Fruit fly (Drosophila melanogaster) whole organism, larva: ENCODE results near the gene cindr.

Source experiments
- noc ChIP-seq: fragments of 200-800 bp; sonication (Bioruptor generic); optimal IDR thresholded peaks from 3 replicates; lab custom pipeline; 2019; ENCODE audit warnings: missing biosample characterization, mild to moderate bottlenecking, missing genetic modification characterization, moderate library complexity

Gene cindr

DNA sequence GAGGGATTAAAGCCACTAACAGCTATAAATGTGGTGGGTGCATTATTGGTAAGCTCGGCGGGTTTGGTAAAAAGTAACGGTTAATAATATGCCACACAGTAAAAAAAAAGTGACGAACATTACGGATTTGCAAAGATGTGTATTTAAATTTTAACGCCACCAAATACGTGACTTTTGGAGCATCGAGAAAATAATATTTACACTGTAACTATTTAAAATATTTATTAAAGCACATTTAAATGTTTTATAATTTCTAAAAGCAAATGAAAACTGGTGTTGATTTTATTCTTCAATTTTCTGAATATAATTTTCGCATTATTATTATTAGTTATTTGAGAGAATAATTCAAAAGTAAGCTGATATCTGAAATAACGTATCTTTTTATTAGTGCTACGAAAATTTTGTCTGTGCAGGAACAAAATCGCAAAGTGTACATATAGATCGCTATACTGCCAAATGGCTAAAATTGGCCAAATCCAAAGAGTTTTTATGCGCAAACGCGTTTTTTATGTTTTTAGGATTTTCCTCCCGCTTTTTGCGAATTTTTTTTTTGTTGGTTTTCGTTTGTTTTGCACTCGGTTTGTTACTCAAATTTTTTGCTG, 20.1 kb downstream of the cindr start:
- no peak for TF ChIP-seq noc

DNA sequence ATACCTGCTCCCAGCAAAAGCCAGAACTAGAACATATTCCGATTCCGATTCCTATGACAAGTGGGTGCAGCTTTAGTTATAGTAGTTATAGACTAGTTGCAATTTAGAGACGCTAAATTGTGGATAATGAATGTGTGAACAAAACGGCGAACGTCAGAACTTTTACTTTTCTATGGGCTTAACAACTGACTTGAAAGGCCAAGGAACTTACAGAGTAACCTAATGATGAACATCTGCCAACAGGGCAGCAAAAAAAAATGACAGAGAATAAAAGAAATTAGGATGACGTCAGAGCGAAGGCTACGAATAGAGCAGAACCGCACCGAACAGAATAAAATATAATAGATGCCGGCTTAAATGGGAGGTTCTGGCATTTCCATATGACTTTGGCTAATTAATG, 23.7 kb downstream of the cindr start:
- no peak for TF ChIP-seq noc

DNA sequence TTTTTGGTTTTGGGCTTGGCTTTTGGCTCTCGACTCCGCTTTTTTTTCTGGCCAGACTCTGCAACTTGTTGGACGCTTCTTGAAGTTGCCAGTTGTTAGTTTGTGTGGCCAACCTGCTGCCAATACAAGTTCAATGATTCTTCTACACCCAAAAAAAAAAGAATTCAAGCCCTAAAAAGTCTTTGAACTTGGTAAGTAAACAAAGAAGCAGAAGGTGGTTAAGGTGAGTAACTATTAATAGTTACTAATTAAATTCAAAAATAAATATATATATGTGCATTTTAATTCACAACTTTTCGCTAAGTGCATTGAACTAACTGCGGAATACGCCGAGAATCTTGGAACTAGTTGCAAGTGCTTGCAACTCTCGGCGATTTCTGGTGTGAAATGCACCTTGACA, 24.7 kb downstream of the cindr start:
- no peak for TF ChIP-seq noc

DNA sequence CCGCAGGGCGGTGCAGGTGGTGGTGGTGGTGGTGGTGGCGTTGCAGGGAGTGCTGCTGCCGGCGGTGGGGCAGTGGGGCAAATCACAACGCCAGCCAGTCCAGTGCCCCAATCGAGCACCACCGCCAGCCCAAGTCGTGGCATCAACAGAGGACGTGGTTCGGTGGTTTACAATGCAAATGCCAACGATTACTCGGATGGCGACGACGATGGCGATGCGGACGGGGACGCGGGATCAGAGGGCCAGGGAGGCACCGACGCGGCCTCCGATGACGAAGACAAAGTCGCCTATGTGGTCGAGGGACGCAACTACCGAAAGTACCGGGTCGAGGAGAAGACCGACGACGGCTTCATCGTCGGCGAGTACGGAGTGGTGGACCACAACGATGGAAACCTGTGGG, 32.3 kb downstream of the cindr start:
- no peak for TF ChIP-seq noc

DNA sequence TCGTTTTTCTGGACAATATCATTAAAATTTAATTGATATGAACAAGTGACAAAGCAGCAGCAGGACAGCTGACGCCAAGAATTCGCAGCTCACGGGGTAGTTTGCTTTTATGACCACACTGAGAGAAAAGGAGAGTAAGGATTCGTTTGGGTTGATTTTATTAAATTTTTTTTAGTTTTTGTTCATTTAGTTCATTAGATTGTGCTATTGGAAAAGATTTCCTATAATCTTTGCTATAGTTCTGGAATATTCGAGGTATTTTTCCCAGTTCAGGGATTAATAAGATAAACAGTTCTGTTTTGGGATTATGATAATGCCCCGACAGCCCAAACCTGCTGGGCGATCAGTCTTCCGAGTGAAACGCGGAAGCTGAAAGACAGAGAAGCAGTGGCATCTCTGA, 33.8 kb downstream of the cindr start:
- no peak for TF ChIP-seq noc

dm6 chr3R:30842639-30843476, 34.4 kb downstream of the cindr start:
- no peak for TF ChIP-seq noc

DNA sequence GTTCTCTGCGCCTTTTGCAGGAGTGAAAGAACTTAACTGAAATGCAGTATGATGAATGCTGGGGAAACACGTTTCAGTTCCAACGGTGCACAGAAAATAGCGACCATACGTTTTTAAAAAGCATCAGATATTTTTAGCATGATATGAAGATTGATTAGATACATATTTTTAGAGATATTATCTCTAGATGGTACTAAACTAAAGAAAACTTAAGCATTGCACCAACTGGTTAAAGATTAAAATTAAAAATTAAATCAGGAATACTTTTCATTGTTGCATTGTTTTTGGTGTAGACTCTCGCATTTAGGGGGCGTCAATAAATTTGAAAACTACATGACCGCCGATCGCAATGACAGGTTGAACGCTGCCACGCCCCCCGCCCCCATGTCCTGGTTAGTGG, 35.3 kb downstream of the cindr start:
- TF ChIP-seq noc: no peak

DNA sequence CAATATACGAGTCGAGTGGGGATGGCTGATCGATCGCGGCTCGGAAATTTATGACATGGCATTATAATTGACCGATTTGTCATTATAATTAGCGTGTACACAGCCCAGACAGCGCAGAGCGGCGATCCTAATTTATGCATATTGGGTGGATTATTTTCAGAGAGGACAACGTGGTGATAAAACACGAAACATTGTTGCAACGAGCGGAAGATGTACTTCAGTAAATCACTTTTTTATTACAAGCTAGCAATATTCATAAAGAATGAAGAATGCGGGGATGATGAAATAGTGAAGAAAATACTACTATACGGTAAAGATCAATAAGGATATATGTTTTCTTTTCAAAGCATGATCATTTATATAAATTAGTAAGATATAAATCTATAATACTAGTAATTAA, 36.0 kb downstream of the cindr start:
- no peak for TF ChIP-seq noc

dm6 chr3R:30849473-30850145, 41.2 kb downstream of the cindr start:
- no peak for TF ChIP-seq noc

DNA sequence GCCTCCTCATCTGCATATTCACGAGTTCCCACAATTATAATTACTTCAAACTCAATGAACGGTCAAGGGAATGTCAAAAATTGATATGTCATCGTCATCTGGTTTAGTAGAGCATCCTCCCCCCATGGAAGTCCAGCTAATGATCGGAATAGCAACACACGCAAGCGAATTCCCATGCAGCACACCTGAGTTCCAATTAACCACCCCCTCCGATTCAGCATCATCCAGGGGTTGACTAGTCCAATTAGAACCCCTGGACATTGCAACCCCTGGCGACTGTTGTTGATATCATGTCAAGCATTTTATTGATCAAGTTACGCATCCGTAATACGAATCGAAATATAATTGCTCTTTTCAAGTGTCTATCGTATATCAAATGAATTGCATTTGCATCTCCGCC, 42.0 kb downstream of the cindr start:
- TF ChIP-seq noc: no peak

- no peak for TF ChIP-seq noc
These were observed 43.5 kb downstream of the cindr start, which contains the start of gene tll for dm6 chr3R:30851843-30852365. Gene tll (plus strand): TSS chr3R:30852315.

DNA sequence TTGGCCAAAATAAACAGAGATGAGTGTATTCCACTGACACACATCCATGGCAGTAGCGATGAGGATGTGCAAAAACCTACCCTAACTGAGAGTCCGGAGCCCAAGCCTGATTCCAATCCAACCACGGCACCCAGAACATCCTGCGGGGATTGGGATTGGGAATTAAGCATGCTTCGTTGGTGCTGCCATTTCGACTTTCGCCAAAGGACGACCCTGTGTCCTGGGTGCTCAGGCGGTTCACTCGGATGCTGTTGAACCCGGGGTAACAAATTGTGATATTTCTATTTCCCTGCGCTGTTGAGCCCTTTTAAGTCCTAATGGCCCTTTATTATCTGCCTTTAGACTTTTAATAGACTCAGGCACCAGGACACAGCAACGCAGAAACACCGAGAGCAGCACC, 46.8 kb downstream of the cindr start:
- no peak for TF ChIP-seq noc

DNA sequence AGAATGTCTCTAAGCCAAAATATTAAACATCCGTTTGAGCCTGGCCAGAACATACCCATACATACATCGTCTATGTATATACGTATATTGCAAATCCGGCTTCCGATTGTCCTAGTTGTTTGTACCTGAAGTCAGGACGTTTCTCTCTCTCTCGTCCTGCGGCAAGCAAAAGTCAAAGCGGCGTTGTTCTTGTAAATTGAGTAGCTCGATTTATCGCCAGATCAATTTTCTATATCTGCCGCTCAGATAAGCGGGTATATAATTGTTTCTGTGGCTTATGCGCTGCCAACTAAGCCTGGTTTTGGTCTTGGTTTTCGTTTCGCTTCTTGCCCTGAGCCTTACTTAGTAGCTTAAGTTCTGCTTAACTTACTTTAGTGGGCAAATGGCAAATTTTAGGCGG, 48.2 kb downstream of the cindr start:
- TF ChIP-seq noc: no peak

DNA sequence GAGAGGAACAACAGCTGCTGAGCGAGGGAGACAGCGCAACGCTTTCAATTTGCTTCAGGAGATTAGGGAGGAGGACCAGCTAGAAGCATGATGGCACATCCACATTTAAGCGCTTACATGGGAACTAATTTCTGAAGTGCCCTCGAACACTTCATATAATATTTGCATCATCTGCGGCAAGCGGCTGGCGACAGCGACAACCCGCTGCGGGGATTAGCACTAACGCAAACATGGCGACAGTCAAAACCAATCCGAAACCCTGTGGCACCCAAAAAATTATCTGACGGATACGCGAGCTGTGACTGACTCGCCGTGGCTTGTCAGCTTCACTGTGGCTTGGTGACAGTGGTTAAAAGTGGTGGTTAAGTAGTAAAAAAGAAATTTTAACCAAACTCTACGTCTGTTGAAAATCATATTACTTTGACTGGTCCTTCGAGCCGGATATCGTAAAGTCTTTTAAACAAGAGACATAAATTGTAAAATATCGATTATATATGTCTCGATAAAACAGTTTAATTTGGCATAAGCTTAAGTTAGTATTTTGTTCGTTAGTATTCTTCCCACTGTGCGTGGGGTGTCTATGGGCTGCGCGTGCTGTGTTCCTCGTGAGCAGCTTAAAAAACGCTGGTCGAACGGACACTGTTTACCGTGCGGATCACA, 51.6 kb downstream of the cindr start:
- no peak for TF ChIP-seq noc

DNA sequence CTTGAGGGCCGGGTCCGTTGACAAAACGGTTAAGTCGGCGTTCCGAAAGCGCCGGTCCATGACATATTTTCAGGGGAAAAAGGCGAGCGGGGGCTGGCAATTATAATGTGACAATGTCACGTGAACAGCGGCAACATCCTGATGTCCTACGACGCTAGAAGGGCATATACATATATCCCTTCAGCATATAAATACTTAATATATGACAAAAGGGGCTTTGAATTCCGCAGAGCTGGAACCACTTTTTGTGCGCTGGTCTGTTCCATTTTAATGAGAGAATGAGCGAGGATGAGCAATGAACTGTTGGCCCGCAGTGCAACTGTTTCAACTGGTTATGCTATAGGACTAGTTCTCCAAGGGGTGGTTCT, 52.1 kb downstream of the cindr start:
- TF ChIP-seq noc: no peak

DNA sequence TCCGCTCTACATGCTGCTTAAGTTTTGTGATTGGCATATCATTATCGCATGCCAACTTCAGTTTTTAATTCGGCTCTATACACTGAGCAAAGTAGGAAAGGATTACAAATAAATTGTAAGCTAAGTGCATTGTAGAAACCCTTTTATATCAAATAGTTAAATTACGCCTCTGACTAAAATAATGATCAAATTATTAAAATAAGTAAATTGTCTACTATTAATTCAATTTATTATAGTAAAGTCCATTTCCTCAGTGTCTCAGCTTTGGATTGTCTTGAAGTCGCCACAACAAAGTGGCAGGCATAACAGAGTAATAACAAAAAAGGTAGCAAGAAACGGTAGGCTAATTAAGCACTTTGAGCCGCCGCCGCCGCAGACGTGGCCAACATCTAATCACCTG, 54.1 kb downstream of the cindr start:
- no peak for TF ChIP-seq noc

DNA sequence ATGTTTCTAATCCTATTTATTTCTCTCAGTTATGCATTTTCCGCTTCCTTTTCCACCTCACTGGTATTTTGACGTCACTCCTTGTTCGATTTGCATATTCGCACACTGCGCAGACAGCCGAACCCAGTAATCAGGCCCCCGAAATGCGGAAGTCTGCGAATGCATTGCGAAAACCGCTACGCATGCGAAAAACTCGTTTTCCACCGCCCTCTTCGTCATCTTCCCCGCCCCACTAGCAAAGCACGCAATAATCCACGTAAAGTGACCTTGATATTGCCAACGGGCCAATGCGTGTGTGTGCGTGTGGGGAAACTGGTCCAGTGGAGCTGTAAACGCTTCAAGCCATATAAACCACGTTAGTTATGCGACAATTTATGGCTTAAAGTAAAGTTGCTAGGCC, 55.6 kb downstream of the cindr start:
- no peak for TF ChIP-seq noc
